Worm (Caenorhabditis elegans): Measurements from ENCODE around the gene mlt-3.

- no peak for TF ChIP-seq ces-1 (GFP tag; optimal IDR thresholded peaks at IDR 0.05)
- no peak for TF ChIP-seq unc-62 (GFP tag; optimal IDR thresholded peaks at IDR 0.05)
- no peak for TF ChIP-seq lsy-2 (tag; optimal IDR thresholded peaks at IDR 0.05)
- no peak for TF ChIP-seq blmp-1 (tag; optimal IDR thresholded peaks at IDR 0.05)
- TF ChIP-seq unc-120 (tag; optimal IDR thresholded peaks at IDR 0.05; ENCODE audit: poor library complexity, severe bottlenecking): no peak
- TF ChIP-seq lin-13 (tag; optimal IDR thresholded peaks at IDR 0.05): no peak
- TF ChIP-seq elt-1 (tag; optimal IDR thresholded peaks at IDR 0.05; ENCODE audit: borderline replicate concordance, insufficient read depth): no peak
- no peak for TF ChIP-seq ztf-11 (tag; optimal IDR thresholded peaks at IDR 0.05)
- no peak for TF ChIP-seq M03D4.4 (tag; optimal IDR thresholded peaks at IDR 0.05)
- no peak for TF ChIP-seq nhr-237 (tag; optimal IDR thresholded peaks at IDR 0.05)
- TF ChIP-seq nhr-76 (tag; optimal IDR thresholded peaks at IDR 0.05): no peak
- TF ChIP-seq unc-39 (tag; optimal IDR thresholded peaks at IDR 0.05): no peak
- TF ChIP-seq mls-2 (tag; optimal IDR thresholded peaks at IDR 0.05): no peak
- TF ChIP-seq elt-3 (tag; optimal IDR thresholded peaks at IDR 0.05): no peak
Measured at ce11 chrIV:12274365-12274764, 47.5 kb upstream of the mlt-3 start.

Data from whole organism, mixed stage, embryonic.